Worm (Caenorhabditis elegans): ENCODE data around the gene C06E7.4.

DNA sequence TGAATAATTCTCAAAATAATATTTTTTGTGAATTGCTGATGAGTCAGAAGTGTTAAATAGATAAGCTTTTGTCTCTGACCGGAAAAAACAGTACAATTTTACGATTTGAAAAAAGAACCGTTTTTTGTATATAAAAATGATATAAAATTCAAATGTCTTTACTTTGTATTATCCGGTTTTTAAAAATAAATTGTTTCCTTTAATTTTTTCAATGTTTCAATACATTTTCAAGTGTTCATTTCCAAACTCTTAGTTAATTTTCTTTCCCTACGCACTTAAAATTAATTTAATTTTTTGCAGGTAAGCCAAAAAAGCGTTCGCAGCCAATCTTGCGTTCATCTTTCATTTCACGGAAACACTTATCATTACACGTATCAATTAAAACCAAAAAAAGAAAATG, 35.3 kb downstream of the C06E7.4 start, which contains the start of gene egal-1:
- TF ChIP-seq ama-1 (optimal IDR thresholded peaks at IDR 0.05) (no peak), ets-7 (tag; optimal IDR thresholded peaks at IDR 0.05) (no peak), B0310.2 (tag; optimal IDR thresholded peaks at IDR 0.05) (no peak), ceh-13 (GFP tag; optimal IDR thresholded peaks at IDR 0.05) (no peak), tbx-11 (GFP tag; IDR thresholded peaks at IDR 0.05) (no peak), hnd-1 (tag; optimal IDR thresholded peaks at IDR 0.05) (no peak), sea-1 (GFP tag; conservative IDR thresholded peaks at IDR 0.05) (no peak), tbx-37 (GFP tag; conservative IDR thresholded peaks at IDR 0.05) (no peak), flt-1 (GFP tag; IDR thresholded peaks at IDR 0.05) (no peak)

Measured in whole organism, early embryonic.